Worm (Caenorhabditis elegans): ENCODE data around the gene C49A9.10.

Gene C49A9.10

ce11 chrIV:6219429-6219828, 13.3 kb upstream of the C49A9.10 start, which contains the start of gene C49A9.4:
C49A9.4 (plus strand) TSS chrIV:6219693.
- no peak for TF ChIP-seq eyg-1 (tag; optimal IDR thresholded peaks at IDR 0.05)
- TF ChIP-seq sox-2 (GFP tag; IDR thresholded peaks at IDR 0.05) = no peak
- TF ChIP-seq fax-1 (tag; optimal IDR thresholded peaks at IDR 0.05) = no peak
- no peak for TF ChIP-seq ref-2 (tag; optimal IDR thresholded peaks at IDR 0.05)
- TF ChIP-seq mec-3 (tag; optimal IDR thresholded peaks at IDR 0.05; ENCODE audit: borderline replicate concordance) = no peak
- no peak for TF ChIP-seq ztf-16 (tag; optimal IDR thresholded peaks at IDR 0.05)
- no peak for TF ChIP-seq ceh-45 (GFP tag; IDR thresholded peaks at IDR 0.05)
- TF ChIP-seq unc-42 (tag; optimal IDR thresholded peaks at IDR 0.05) = no peak
- no peak for TF ChIP-seq tbx-7 (tag; optimal IDR thresholded peaks at IDR 0.05)
- TF ChIP-seq hlh-6 (tag; optimal IDR thresholded peaks at IDR 0.05) = no peak
- no peak for TF ChIP-seq pax-1 (tag; optimal IDR thresholded peaks at IDR 0.05)
- no peak for TF ChIP-seq madf-2 (tag; optimal IDR thresholded peaks at IDR 0.05)
- TF ChIP-seq pat-9 (tag; optimal IDR thresholded peaks at IDR 0.05) = no peak
- no peak for TF ChIP-seq K09A11.1 (tag; optimal IDR thresholded peaks at IDR 0.05; ENCODE audit: insufficient read depth)
- no peak for TF ChIP-seq pros-1 (tag; optimal IDR thresholded peaks at IDR 0.05)
- TF ChIP-seq nhr-232 (tag; optimal IDR thresholded peaks at IDR 0.05) = no peak
- TF ChIP-seq ceh-18 (tag; optimal IDR thresholded peaks at IDR 0.05) = no peak
- TF ChIP-seq sdc-2 (tag; optimal IDR thresholded peaks at IDR 0.05) = no peak
- no peak for TF ChIP-seq dve-1 (tag; optimal IDR thresholded peaks at IDR 0.05)

DNA sequence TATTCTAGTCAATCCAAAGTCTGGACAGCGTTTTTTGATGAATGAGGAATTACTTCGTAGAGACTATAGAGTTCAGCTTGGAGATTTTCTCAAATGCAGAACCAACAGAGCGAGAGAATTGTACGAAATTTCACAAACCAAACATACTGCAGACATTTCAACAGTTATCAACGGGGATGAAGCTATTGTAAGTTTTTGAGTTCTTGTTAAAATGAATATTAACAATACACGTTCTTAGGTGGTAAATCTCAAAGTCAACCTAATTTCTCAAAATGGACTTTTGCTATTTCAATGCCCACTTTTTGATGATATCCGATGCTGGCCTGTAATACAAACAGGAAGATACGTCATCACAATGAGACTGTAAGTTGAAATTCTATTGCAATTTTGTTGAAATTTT, 11.4 kb upstream of the C49A9.10 start:
- TF ChIP-seq ttx-3 (tag; optimal IDR thresholded peaks at IDR 0.05) (no peak), npax-4 (tag; optimal IDR thresholded peaks at IDR 0.05) (no peak), fkh-10 (GFP tag; optimal IDR thresholded peaks at IDR 0.05) (no peak), unc-55 (GFP tag; optimal IDR thresholded peaks at IDR 0.05) (no peak), lin-11 (tag; optimal IDR thresholded peaks at IDR 0.05) (no peak), lim-6 (tag; optimal IDR thresholded peaks at IDR 0.05) (no peak), ceh-18 (tag; optimal IDR thresholded peaks at IDR 0.05) (no peak), Y22D7AL.16 (tag; optimal IDR thresholded peaks at IDR 0.05) (no peak), ceh-19 (GFP tag; optimal IDR thresholded peaks at IDR 0.05) (no peak), rnt-1 (tag; optimal IDR thresholded peaks at IDR 0.05) (no peak), T23F11.4 (GFP tag; optimal IDR thresholded peaks at IDR 0.05) (no peak), ceh-6 (GFP tag; optimal IDR thresholded peaks at IDR 0.05) (no peak), ceh-34 (tag; optimal IDR thresholded peaks at IDR 0.05) (no peak), sox-4 (tag; optimal IDR thresholded peaks at IDR 0.05) (no peak), F13H6.1 (tag; optimal IDR thresholded peaks at IDR 0.05) (no peak), tbx-2 (tag; optimal IDR thresholded peaks at IDR 0.05) (no peak)

ce11 chrIV:6217066-6217465, 10.9 kb upstream of the C49A9.10 start, which contains the start of gene C49A9.9:
C49A9.9 (plus strand) TSS chrIV:6217372.
- TF ChIP-seq madf-2 (tag; optimal IDR thresholded peaks at IDR 0.05) (no peak), ceh-24 (tag; optimal IDR thresholded peaks at IDR 0.05) (no peak), ceh-19 (GFP tag; optimal IDR thresholded peaks at IDR 0.05) (no peak), sdc-2 (tag; optimal IDR thresholded peaks at IDR 0.05) (no peak), ceh-48 (tag; optimal IDR thresholded peaks at IDR 0.05) (no peak), nhr-11 (tag; optimal IDR thresholded peaks at IDR 0.05) (no peak), hlh-13 (GFP tag; optimal IDR thresholded peaks at IDR 0.05) (no peak), ama-1 (optimal IDR thresholded peaks at IDR 0.05) (no peak), unc-42 (tag; optimal IDR thresholded peaks at IDR 0.05) (no peak), ceh-14 (tag; optimal IDR thresholded peaks at IDR 0.05) (no peak), ceh-18 (tag; optimal IDR thresholded peaks at IDR 0.05) (no peak)
